Fruit fly (Drosophila melanogaster) whole organism, adult: ENCODE data around the gene Kul.

Source experiments
- CG11617 ChIP-seq: fragments of 200-800 bp; sonication (Bioruptor generic); optimal IDR thresholded peaks from 2 replicates; lab custom pipeline; 2017; ENCODE audit warnings: mild to moderate bottlenecking, missing biosample characterization, missing genetic modification reagents, missing genetic modification characterization
- CG12768 ChIP-seq: fragments of 200-800 bp; sonication (Bioruptor generic); optimal IDR thresholded peaks from 2 replicates; lab custom pipeline; 2017; ENCODE audit warnings: missing biosample characterization, missing genetic modification characterization, mild to moderate bottlenecking, moderate library complexity, missing genetic modification reagents
- CG14711 ChIP-seq: fragments of 200-800 bp; sonication (Bioruptor generic); optimal IDR thresholded peaks from 2 replicates; lab custom pipeline; 2018; ENCODE audit warnings: missing biosample characterization, mild to moderate bottlenecking, missing genetic modification characterization, moderate library complexity
- CG1620 ChIP-seq: fragments of 200-800 bp; sonication (Bioruptor generic); optimal IDR thresholded peaks from 2 replicates; lab custom pipeline; 2016; ENCODE audit warnings: missing biosample characterization, missing genetic modification characterization
- CG33017 ChIP-seq: fragments of 200-800 bp; sonication (Bioruptor generic); optimal IDR thresholded peaks from 2 replicates; lab custom pipeline; 2018; ENCODE audit warnings: missing biosample characterization, mild to moderate bottlenecking, missing genetic modification characterization, moderate library complexity
- CG5204 ChIP-seq: fragments of 200-800 bp; sonication (Bioruptor generic); optimal IDR thresholded peaks from 2 replicates; lab custom pipeline; 2016; ENCODE audit warnings: missing biosample characterization, missing genetic modification characterization
- CG7045 ChIP-seq: fragments of 200-800 bp; sonication (Bioruptor generic); optimal IDR thresholded peaks from 2 replicates; lab custom pipeline; 2017; ENCODE audit warnings: missing biosample characterization, mild to moderate bottlenecking, missing genetic modification characterization
- CG7101 ChIP-seq: fragments of 200-800 bp; sonication (Bioruptor generic); optimal IDR thresholded peaks from 2 replicates; lab custom pipeline; 2018; ENCODE audit warnings: missing biosample characterization, mild to moderate bottlenecking, missing genetic modification characterization, moderate library complexity
- Clk ChIP-seq: fragments of 200-800 bp; sonication (Bioruptor generic); optimal IDR thresholded peaks from 2 replicates; lab custom pipeline; 2017; ENCODE audit warnings: missing biosample characterization, missing genetic modification characterization
- Crg-1 ChIP-seq: fragments of 200-800 bp; sonication (Bioruptor generic); optimal IDR thresholded peaks from 2 replicates; lab custom pipeline; 2016; ENCODE audit warnings: missing biosample characterization, missing genetic modification characterization
- Hr96 ChIP-seq: fragments of 200-800 bp; sonication (Bioruptor generic); optimal IDR thresholded peaks from 2 replicates; lab custom pipeline; 2016; ENCODE audit warnings: missing biosample characterization, missing genetic modification characterization
- Mnt ChIP-seq: fragments of 200-800 bp; sonication (Bioruptor generic); optimal IDR thresholded peaks from 2 replicates; lab custom pipeline; 2016; ENCODE audit warnings: missing biosample characterization, mild to moderate bottlenecking, missing genetic modification characterization
- bab1 ChIP-seq: fragments of 200-800 bp; sonication (Bioruptor generic); optimal IDR thresholded peaks from 3 replicates; lab custom pipeline; 2019; ENCODE audit warnings: missing biosample characterization, mild to moderate bottlenecking, missing genetic modification characterization, moderate library complexity
- cic ChIP-seq: fragments of 200-800 bp; sonication (Bioruptor generic); optimal IDR thresholded peaks from 2 replicates; lab custom pipeline; 2017; ENCODE audit warnings: missing biosample characterization, mild to moderate bottlenecking, missing genetic modification characterization, moderate library complexity
- cnc ChIP-seq, 2 experiments: fragments of >200 bp; optimal IDR thresholded peaks; 2 replicates each; lab custom pipeline; 2017
- kay ChIP-seq: fragments of 200-800 bp; sonication (Bioruptor generic); peaks from one replicate; lab custom pipeline; 2016; ENCODE audit warnings: missing biosample characterization, missing genetic modification characterization, borderline replicate concordance
- ovo ChIP-seq: fragments of 200-800 bp; sonication (Bioruptor generic); optimal IDR thresholded peaks from 2 replicates; lab custom pipeline; 2016; ENCODE audit warnings: missing biosample characterization, missing genetic modification characterization
- pad ChIP-seq: fragments of 200-800 bp; sonication (Bioruptor generic); optimal IDR thresholded peaks from 3 replicates; lab custom pipeline; 2017; ENCODE audit warnings: missing biosample characterization, missing genetic modification characterization, mild to moderate bottlenecking, moderate library complexity, missing genetic modification reagents
- tj ChIP-seq: fragments of 200-800 bp; sonication (Bioruptor generic); optimal IDR thresholded peaks from 3 replicates; lab custom pipeline; 2017; ENCODE audit warnings: missing biosample characterization, mild to moderate bottlenecking, missing genetic modification characterization, moderate library complexity
- toe ChIP-seq: fragments of 200-800 bp; sonication (Bioruptor generic); optimal IDR thresholded peaks from 2 replicates; lab custom pipeline; 2016; ENCODE audit warnings: missing biosample characterization, missing genetic modification characterization

Gene Kul

dm6 chr3R:29755248-29755647, 29.6 kb downstream of the Kul start:
- TF ChIP-seq CG11617 (no peak), pad (GFP tag; lab: Kevin White, UChicago) (no peak), cic (GFP tag; lab: Kevin White, UChicago) (no peak), CG33017 (tag; lab: Kevin White, UChicago) (no peak), kay (GFP tag; lab: Kevin White, UChicago) (no peak), Mnt (GFP tag; lab: Kevin White, UChicago) (no peak), bab1 (GFP tag; lab: Kevin White, UChicago) (no peak), CG1620 (GFP tag; lab: Kevin White, UChicago) (no peak), Crg-1 (GFP tag; lab: Kevin White, UChicago) (no peak), CG12768 (no peak), tj (no peak), Hr96 (GFP tag; lab: Kevin White, UChicago) (no peak), CG14711 (no peak), Clk (GFP tag; lab: Kevin White, UChicago) (no peak), toe (GFP tag; lab: Kevin White, UChicago) (no peak), CG7101 (no peak), cnc (optimal IDR thresholded peaks at IDR 0.05; lab: Kevin White, UChicago) (no peak)

dm6 chr3R:29756153-29756552, 30.5 kb downstream of the Kul start:
- TF ChIP-seq cic (GFP tag; lab: Kevin White, UChicago) (no peak), cnc (optimal IDR thresholded peaks at IDR 0.05; lab: Kevin White, UChicago) (no peak), CG7045 (GFP tag; lab: Kevin White, UChicago) (no peak), CG7101 (peak; percentile 6), CG11617 (peak; percentile 44), CG14711 (no peak), Hr96 (GFP tag; lab: Kevin White, UChicago) (no peak), toe (GFP tag; lab: Kevin White, UChicago) (no peak), CG33017 (tag; lab: Kevin White, UChicago) (peak; percentile 73), CG12768 (peak; percentile 73), pad (GFP tag; lab: Kevin White, UChicago) (no peak), Crg-1 (GFP tag; lab: Kevin White, UChicago) (no peak), CG5204 (GFP tag; lab: Kevin White, UChicago) (no peak), kay (GFP tag; lab: Kevin White, UChicago) (no peak), tj (no peak), bab1 (GFP tag; lab: Kevin White, UChicago) (no peak), Clk (GFP tag; lab: Kevin White, UChicago) (peak; percentile 9), ovo (GFP tag; lab: Kevin White, UChicago) (no peak), CG1620 (GFP tag; lab: Kevin White, UChicago) (no peak), Mnt (GFP tag; lab: Kevin White, UChicago) (no peak)

dm6 chr3R:29757226-29757625, 31.6 kb downstream of the Kul start:
- TF ChIP-seq CG1620 (GFP tag; lab: Kevin White, UChicago), result no peak
- TF ChIP-seq bab1 (GFP tag; lab: Kevin White, UChicago), result no peak
- no peak for TF ChIP-seq Clk (GFP tag; lab: Kevin White, UChicago)
- no peak for TF ChIP-seq Hr96 (GFP tag; lab: Kevin White, UChicago)
- TF ChIP-seq CG12768, result no peak
- TF ChIP-seq CG11617, result no peak
- TF ChIP-seq cnc (optimal IDR thresholded peaks at IDR 0.05; lab: Kevin White, UChicago), result no peak
- TF ChIP-seq CG5204 (GFP tag; lab: Kevin White, UChicago), result no peak
- no peak for TF ChIP-seq CG14711
- TF ChIP-seq pad (GFP tag; lab: Kevin White, UChicago), result no peak

dm6 chr3R:29757681-29758080, 32.1 kb downstream of the Kul start:
- TF ChIP-seq kay (GFP tag; lab: Kevin White, UChicago) (no peak), CG14711 (no peak), tj (no peak), CG33017 (tag; lab: Kevin White, UChicago) (no peak), Hr96 (GFP tag; lab: Kevin White, UChicago) (no peak), CG7101 (no peak), CG5204 (GFP tag; lab: Kevin White, UChicago) (no peak), pad (GFP tag; lab: Kevin White, UChicago) (no peak)

- TF ChIP-seq CG7045 (GFP tag; lab: Kevin White, UChicago), result no peak
- TF ChIP-seq CG12768, result no peak
- no peak for TF ChIP-seq CG1620 (GFP tag; lab: Kevin White, UChicago)
- no peak for TF ChIP-seq kay (GFP tag; lab: Kevin White, UChicago)
- no peak for TF ChIP-seq cnc (optimal IDR thresholded peaks at IDR 0.05; lab: Kevin White, UChicago)
- TF ChIP-seq toe (GFP tag; lab: Kevin White, UChicago), result no peak
- no peak for TF ChIP-seq Hr96 (GFP tag; lab: Kevin White, UChicago)
- TF ChIP-seq pad (GFP tag; lab: Kevin White, UChicago), result no peak
- TF ChIP-seq CG33017 (tag; lab: Kevin White, UChicago), result no peak
- TF ChIP-seq Mnt (GFP tag; lab: Kevin White, UChicago), result no peak
- TF ChIP-seq bab1 (GFP tag; lab: Kevin White, UChicago), result no peak
- TF ChIP-seq ovo (GFP tag; lab: Kevin White, UChicago), result no peak
- no peak for TF ChIP-seq CG5204 (GFP tag; lab: Kevin White, UChicago)
- TF ChIP-seq tj, result no peak
- TF ChIP-seq Crg-1 (GFP tag; lab: Kevin White, UChicago), result no peak
Measured at dm6 chr3R:29758129-29758733, 32.6 kb downstream of the Kul start.

dm6 chr3R:29758734-29759131, 33.1 kb downstream of the Kul start:
- TF ChIP-seq CG5204 (GFP tag; lab: Kevin White, UChicago) (no peak), Clk (GFP tag; lab: Kevin White, UChicago) (no peak), toe (GFP tag; lab: Kevin White, UChicago) (no peak), CG7101 (no peak), cnc (optimal IDR thresholded peaks at IDR 0.05; lab: Kevin White, UChicago) (no peak), bab1 (GFP tag; lab: Kevin White, UChicago) (no peak), Hr96 (GFP tag; lab: Kevin White, UChicago) (no peak), CG7045 (GFP tag; lab: Kevin White, UChicago) (no peak)
